Fruit fly (Drosophila melanogaster): ENCODE measurements around the gene Ada.

- TF ChIP-seq CG7368 (GFP tag; optimal IDR thresholded peaks at IDR 0.05) (no peak), fd59A (GFP tag; optimal IDR thresholded peaks at IDR 0.05) (no peak), cyc (GFP tag; optimal IDR thresholded peaks at IDR 0.05) (no peak), CG32006 (GFP tag; optimal IDR thresholded peaks at IDR 0.05) (no peak)
These were observed 16.4 kb upstream of the Ada start, which contains the start of gene Mst85C for dm6 chr3R:9048466-9049072.
